Fruit fly (Drosophila melanogaster) S2 (cell line): ENCODE results near the gene CCKLR-17D1.

Experiments used
- CG8478 ChIP-seq: fragments of >200 bp; optimal IDR thresholded peaks from 2 replicates; lab custom pipeline; 2018
- CTCF ChIP-seq, 2 experiments: fragments of >200 bp; optimal IDR thresholded peaks; 2 replicates each; lab custom pipeline; 2018

DNA sequence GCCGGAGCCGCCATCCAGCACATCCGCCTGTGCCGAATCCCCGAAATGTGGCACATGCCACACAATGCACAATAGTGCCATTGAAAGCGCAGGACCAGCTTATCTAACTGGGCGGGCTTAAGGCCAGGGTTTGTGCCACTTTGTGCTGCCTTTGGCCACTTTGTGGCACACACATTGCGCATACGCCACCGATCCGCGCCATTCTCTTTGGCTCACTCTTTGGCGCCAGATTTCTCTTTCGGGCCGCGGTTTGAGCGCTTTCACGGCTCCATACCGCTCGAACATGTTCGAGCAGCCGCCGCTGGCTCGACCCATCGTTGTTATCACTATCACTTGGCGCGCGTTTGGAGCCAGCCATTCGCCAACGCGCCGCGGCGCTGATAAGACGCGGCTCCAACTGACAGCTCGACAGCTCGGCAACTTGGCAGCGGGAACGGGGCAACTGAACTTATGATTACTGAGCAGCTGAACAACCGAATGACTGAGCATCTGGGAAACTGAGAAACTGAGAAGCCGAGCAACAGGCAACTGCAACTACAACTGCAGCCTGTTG lies 60.6 kb downstream of the CCKLR-17D1 start:
- no peak for TF ChIP-seq CTCF (optimal IDR thresholded peaks at IDR 0.05; lab: Kevin White, UChicago)
- no peak for TF ChIP-seq CG8478 (lab: Kevin White, UChicago)
